Worm (Caenorhabditis elegans) whole organism, L4 larva: ENCODE measurements around the gene T22F7.4.

Experiments
- F10B5.3 ChIP-seq: sonication (generic microtip); optimal IDR thresholded peaks from 2 replicates; lab custom pipeline; 2016; ENCODE audit warnings: mild to moderate bottlenecking, missing genetic modification characterization, missing compliant biosample characterization
- F26F4.8 ChIP-seq: fragments of 200-800 bp; sonication (Bioruptor generic); conservative IDR thresholded peaks from 2 replicates; pipeline ENCODE4 v1.3.6; 2022; ENCODE audit warnings: missing genetic modification characterization, missing compliant biosample characterization
- F44E2.7 ChIP-seq: fragments of 200-800 bp; sonication (Bioruptor generic); IDR thresholded peaks from 2 replicates; pipeline ENCODE4 v2.1.2; 2022; ENCODE audit warnings: missing genetic modification characterization, missing compliant biosample characterization
- F49E8.2 ChIP-seq: sonication (generic microtip); optimal IDR thresholded peaks from 2 replicates; lab custom pipeline; 2016; ENCODE audit warnings: missing compliant biosample characterization, mild to moderate bottlenecking, missing genetic modification characterization, borderline replicate concordance
- R02D3.7 ChIP-seq: fragments of 150-350 bp; sonication (generic microtip); optimal IDR thresholded peaks from 3 replicates; lab custom pipeline; 2014; ENCODE audit warnings: missing biosample characterization, missing genetic modification characterization
- Y105C5A.15 ChIP-seq: fragments of 200-800 bp; sonication (Bioruptor generic); IDR thresholded peaks from 2 replicates; pipeline ENCODE4 v1.3.6; 2022; ENCODE audit warnings: missing genetic modification characterization, missing compliant biosample characterization
- Y48G9A.11 ChIP-seq: fragments of 200-800 bp; sonication (Bioruptor generic); IDR thresholded peaks from 2 replicates; pipeline ENCODE4 v1.3.6; 2022; ENCODE audit warnings: missing genetic modification reagents, missing genetic modification characterization, missing compliant biosample characterization
- ZK337.2 ChIP-seq: fragments of 200-800 bp; sonication (Bioruptor generic); IDR thresholded peaks from 2 replicates; pipeline ENCODE4 v1.3.6; 2022; ENCODE audit warnings: missing genetic modification reagents, missing genetic modification characterization, missing compliant biosample characterization
- aha-1 ChIP-seq: fragments of 150-350 bp; peaks from one replicate; lab custom pipeline; 2014; ENCODE audit warnings: missing biosample characterization, missing genetic modification characterization
- aly-2 ChIP-seq: sonication (generic microtip); optimal IDR thresholded peaks from 2 replicates; lab custom pipeline; 2018; ENCODE audit warnings: missing biosample characterization, missing genetic modification characterization
- ama-1 ChIP-seq: fragments of 150-350 bp; optimal IDR thresholded peaks from 2 replicates; lab custom pipeline; 2014; ENCODE audit warnings: inconsistent platforms, mixed read lengths
- ceh-20 ChIP-seq: fragments of 200-800 bp; sonication (Bioruptor generic); IDR thresholded peaks from 2 replicates; pipeline ENCODE4 v1.3.6; 2022; ENCODE audit warnings: missing genetic modification reagents, missing genetic modification characterization, missing compliant biosample characterization
- ceh-32 ChIP-seq: sonication (generic microtip); optimal IDR thresholded peaks from 2 replicates; lab custom pipeline; 2016; ENCODE audit warnings: mild to moderate bottlenecking, missing genetic modification characterization, missing compliant biosample characterization; ENCODE audit not compliant: poor library complexity
- ceh-44 ChIP-seq: fragments of 200-800 bp; sonication (Bioruptor generic); IDR thresholded peaks from 2 replicates; pipeline ENCODE4 v1.3.6; 2022; ENCODE audit warnings: missing genetic modification reagents, missing genetic modification characterization, missing compliant biosample characterization
- ceh-62 ChIP-seq: sonication (generic microtip); optimal IDR thresholded peaks from 2 replicates; lab custom pipeline; 2017; ENCODE audit warnings: missing biosample characterization, missing genetic modification characterization
- daf-19 ChIP-seq: fragments of 200-800 bp; sonication (Bioruptor generic); conservative IDR thresholded peaks from 2 replicates; pipeline ENCODE4 v1.3.6; 2022; ENCODE audit warnings: missing genetic modification characterization, missing compliant biosample characterization
- dmd-8 ChIP-seq: fragments of 200-800 bp; sonication (Bioruptor generic); IDR thresholded peaks from 2 replicates; pipeline ENCODE4 v1.3.6; 2022; ENCODE audit warnings: missing genetic modification characterization, missing compliant biosample characterization
- dpl-1 ChIP-seq: fragments of 150-350 bp; optimal IDR thresholded peaks from 2 replicates; lab custom pipeline; 2014; ENCODE audit warnings: missing biosample characterization, missing genetic modification reagents, missing genetic modification characterization
- egl-27 ChIP-seq: sonication (generic microtip); optimal IDR thresholded peaks from 3 replicates; lab custom pipeline; 2017; ENCODE audit warnings: missing biosample characterization, missing genetic modification reagents, missing genetic modification characterization
- egl-43 ChIP-seq: fragments of 200-800 bp; sonication (Bioruptor generic); IDR thresholded peaks from 2 replicates; pipeline ENCODE4 v1.3.6; 2022; ENCODE audit warnings: missing genetic modification reagents, missing genetic modification characterization, missing compliant biosample characterization
- fkh-10 ChIP-seq: fragments of 150-350 bp; optimal IDR thresholded peaks from 2 replicates; lab custom pipeline; 2014; ENCODE audit warnings: missing biosample characterization, missing genetic modification reagents, missing genetic modification characterization
- fos-1 ChIP-seq: fragments of 150-350 bp; optimal IDR thresholded peaks from 2 replicates; lab custom pipeline; 2014; ENCODE audit warnings: missing biosample characterization, missing genetic modification characterization
- gei-8 ChIP-seq: fragments of 200-800 bp; sonication (Bioruptor generic); optimal IDR thresholded peaks from 2 replicates; lab custom pipeline; 2018; ENCODE audit warnings: mild to moderate bottlenecking, missing genetic modification characterization, missing compliant biosample characterization
- hif-1 ChIP-seq, 2 experiments: sonication (generic microtip); optimal IDR thresholded peaks; 2 replicates each; lab custom pipeline; 2016 to 2017; ENCODE audit warnings: missing compliant biosample characterization in 2 of 2, missing genetic modification characterization in 2 of 2, missing genetic modification reagents in 2 of 2, missing genotype in 2 of 2, mild to moderate bottlenecking in 1 of 2
- hlh-11 ChIP-seq: fragments of 200-800 bp; sonication (Bioruptor generic); optimal IDR thresholded peaks from 2 replicates; lab custom pipeline; 2018; ENCODE audit warnings: mild to moderate bottlenecking, missing genetic modification characterization, missing compliant biosample characterization
- hlh-30 ChIP-seq: sonication (generic microtip); optimal IDR thresholded peaks from 2 replicates; lab custom pipeline; 2017; ENCODE audit warnings: antibody characterized with exemption, mild to moderate bottlenecking, missing genetic modification characterization, missing compliant biosample characterization; ENCODE audit not compliant: insufficient read depth
- hmg-1.1 ChIP-seq: fragments of 200-800 bp; sonication (Bioruptor generic); IDR thresholded peaks from 2 replicates; pipeline ENCODE4 v1.3.6; 2022; ENCODE audit warnings: missing genetic modification reagents, missing genetic modification characterization, missing compliant biosample characterization
- lin-15B ChIP-seq: fragments of 150-350 bp; sonication (generic microtip); optimal IDR thresholded peaks from 3 replicates; lab custom pipeline; 2014; ENCODE audit warnings: missing biosample characterization, missing genetic modification characterization
- lin-38 ChIP-seq: fragments of 200-800 bp; sonication (Bioruptor generic); IDR thresholded peaks from 2 replicates; pipeline ENCODE4 v1.3.6; 2022; ENCODE audit warnings: missing genetic modification reagents, missing genetic modification characterization, missing compliant biosample characterization
- lsy-2 ChIP-seq, 2 experiments: fragments of 150-350 bp in 1 of 2; sonication (generic microtip) in 1 of 2; optimal IDR thresholded peaks; 2 replicates each; lab custom pipeline; 2014 to 2017; ENCODE audit warnings: missing biosample characterization in 2 of 2, missing genetic modification characterization in 2 of 2
- madf-9 ChIP-seq: fragments of 200-800 bp; sonication (Bioruptor generic); conservative IDR thresholded peaks from 2 replicates; pipeline ENCODE4 v1.3.6; 2022; ENCODE audit warnings: missing genetic modification reagents, missing genetic modification characterization, missing compliant biosample characterization
- mdt-29 ChIP-seq: fragments of 200-800 bp; sonication (Bioruptor generic); IDR thresholded peaks from 2 replicates; pipeline ENCODE4 v1.3.6; 2022; ENCODE audit warnings: missing genetic modification reagents, missing genetic modification characterization, missing compliant biosample characterization
- mep-1 ChIP-seq: fragments of 150-350 bp; sonication (generic microtip); optimal IDR thresholded peaks from 3 replicates; lab custom pipeline; 2014; ENCODE audit warnings: missing biosample characterization, missing genetic modification characterization
- mes-2 ChIP-seq: sonication (generic microtip); optimal IDR thresholded peaks from 2 replicates; lab custom pipeline; 2016; ENCODE audit warnings: missing genotype, mild to moderate bottlenecking, missing genetic modification characterization, missing compliant biosample characterization; ENCODE audit not compliant: poor library complexity, severe bottlenecking
- nhr-111 ChIP-seq: fragments of 200-800 bp; sonication (Bioruptor generic); optimal IDR thresholded peaks from 2 replicates; lab custom pipeline; 2018; ENCODE audit warnings: mild to moderate bottlenecking, missing genetic modification characterization, missing compliant biosample characterization
- nhr-41 ChIP-seq: fragments of 200-800 bp; sonication (Bioruptor generic); IDR thresholded peaks from 2 replicates; pipeline ENCODE4 v1.3.6; 2022; ENCODE audit warnings: missing genetic modification reagents, missing genetic modification characterization, missing compliant biosample characterization
- nhr-42 ChIP-seq: fragments of 200-800 bp; sonication (Bioruptor generic); IDR thresholded peaks from 2 replicates; pipeline ENCODE4 v1.3.6; 2022; ENCODE audit warnings: missing genetic modification characterization, missing compliant biosample characterization
- nhr-48 ChIP-seq: sonication (generic microtip); optimal IDR thresholded peaks from 2 replicates; lab custom pipeline; 2016; ENCODE audit warnings: mild to moderate bottlenecking, missing genetic modification characterization, missing compliant biosample characterization
- nhr-6 ChIP-seq: fragments of 150-350 bp; optimal IDR thresholded peaks from 2 replicates; lab custom pipeline; 2014; ENCODE audit warnings: missing biosample characterization, missing genetic modification characterization
- nhr-77 ChIP-seq: fragments of 150-350 bp; optimal IDR thresholded peaks from 2 replicates; lab custom pipeline; 2014; ENCODE audit warnings: missing biosample characterization, missing genetic modification characterization
- saeg-2 ChIP-seq: fragments of 200-800 bp; sonication (Bioruptor generic); IDR thresholded peaks from 2 replicates; pipeline ENCODE4 v1.3.6; 2022; ENCODE audit warnings: missing genetic modification reagents, missing genetic modification characterization, missing compliant biosample characterization
- snpc-4 ChIP-seq: fragments of 150-350 bp; optimal IDR thresholded peaks from 2 replicates; lab custom pipeline; 2014; ENCODE audit warnings: missing biosample characterization, missing genetic modification characterization
- tag-97 ChIP-seq: fragments of 200-800 bp; sonication (Bioruptor generic); IDR thresholded peaks from 2 replicates; pipeline ENCODE4 v1.3.6; 2022; ENCODE audit warnings: missing genetic modification characterization, missing compliant biosample characterization
- tra-1 ChIP-seq: fragments of 200-800 bp; sonication (Bioruptor generic); IDR thresholded peaks from 2 replicates; pipeline ENCODE4 v1.3.6; 2022; ENCODE audit warnings: missing genetic modification reagents, missing genetic modification characterization, missing compliant biosample characterization
- unc-130 ChIP-seq: sonication (generic microtip); optimal IDR thresholded peaks from 2 replicates; lab custom pipeline; 2016; ENCODE audit warnings: missing genetic modification reagents, missing genetic modification characterization, missing compliant biosample characterization
- unc-62 ChIP-seq, 3 experiments: fragments of 150-350 bp in 1 of 3; sonication (generic microtip); optimal IDR thresholded peaks in 2 of 3; peaks in 1 of 3; 1 replicate in 1 of 3; 2 replicates in 2 of 3; lab custom pipeline; 2014 to 2017; ENCODE audit warnings: missing biosample characterization in 3 of 3, missing genetic modification characterization in 3 of 3, missing genetic modification reagents in 3 of 3, missing genotype in 1 of 3
- vab-7 ChIP-seq: fragments of 200-800 bp; sonication (Bioruptor generic); IDR thresholded peaks from 2 replicates; pipeline ENCODE4 v1.3.6; 2022; ENCODE audit warnings: missing genetic modification reagents, missing genetic modification characterization, missing compliant biosample characterization
- zip-2 ChIP-seq: fragments of 150-350 bp; optimal IDR thresholded peaks from 2 replicates; lab custom pipeline; 2014; ENCODE audit warnings: missing biosample characterization, missing genetic modification characterization
- ztf-7 ChIP-seq: fragments of 150-350 bp; optimal IDR thresholded peaks from 2 replicates; lab custom pipeline; 2014; ENCODE audit warnings: missing biosample characterization, missing genetic modification characterization

The T22F7.4 gene

DNA sequence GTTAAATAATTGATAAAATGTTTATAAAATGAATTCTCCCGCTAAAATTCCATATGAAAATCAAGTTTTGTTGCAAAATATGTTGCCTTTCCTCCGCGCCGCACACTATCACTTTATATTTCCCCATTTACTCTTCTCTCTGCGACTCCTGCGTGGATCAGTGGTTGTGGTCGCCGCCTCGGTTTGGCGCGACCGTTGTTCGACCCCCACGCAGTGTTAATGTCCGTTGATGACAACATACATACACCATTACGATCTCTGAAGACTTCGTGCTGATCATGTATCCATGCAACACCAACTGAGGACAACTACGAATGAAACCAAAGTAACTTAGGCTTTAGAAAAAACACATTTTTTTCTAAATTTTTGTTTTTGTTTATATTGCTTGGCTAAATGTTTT lies 24.1 kb downstream of the T22F7.4 start (continued):
- TF ChIP-seq F26F4.8 (GFP tag; lab: Robert Waterston, UW) (peak; percentile 96), mdt-29 (GFP tag; lab: Robert Waterston, UW) (peak; percentile 84), fos-1 (tag; lab: Kevin White, UChicago) (no peak), egl-27 (tag; lab: Kevin White, UChicago) (no peak), ceh-44 (peak; percentile 96), ceh-20 (GFP tag; lab: Robert Waterston, UW) (peak; percentile 87), zip-2 (peak; percentile 32), egl-43 (GFP tag; lab: Robert Waterston, UW) (peak; percentile 96), F44E2.7 (GFP tag; lab: Robert Waterston, UW) (peak; percentile 83; the same call in 1 of the 2 replicates), tag-97 (GFP tag; lab: Robert Waterston, UW) (no peak), nhr-41 (GFP tag; lab: Robert Waterston, UW) (peak; percentile 87), Y105C5A.15 (peak; percentile 90), snpc-4 (no peak), aha-1 (peak; percentile 93), ceh-62 (no peak), mes-2 (peak; percentile 90), nhr-42 (peak; percentile 92), gei-8 (GFP tag; lab: Kevin White, UChicago) (peak; percentile 70), tra-1 (GFP tag; lab: Robert Waterston, UW) (peak; percentile 84), nhr-111 (GFP tag; lab: Kevin White, UChicago) (peak; percentile 98), vab-7 (GFP tag; lab: Robert Waterston, UW) (peak; percentile 97), nhr-6 (peak; percentile 95), ama-1 (lab: Kevin White, UChicago) (no peak), aly-2 (tag; lab: Kevin White, UChicago) (peak; percentile 42), F10B5.3 (peak; percentile 80), nhr-77 (tag; lab: Kevin White, UChicago) (peak; percentile 68)
- TF ChIP-seq, all 104 proteins: peak for 74

DNA sequence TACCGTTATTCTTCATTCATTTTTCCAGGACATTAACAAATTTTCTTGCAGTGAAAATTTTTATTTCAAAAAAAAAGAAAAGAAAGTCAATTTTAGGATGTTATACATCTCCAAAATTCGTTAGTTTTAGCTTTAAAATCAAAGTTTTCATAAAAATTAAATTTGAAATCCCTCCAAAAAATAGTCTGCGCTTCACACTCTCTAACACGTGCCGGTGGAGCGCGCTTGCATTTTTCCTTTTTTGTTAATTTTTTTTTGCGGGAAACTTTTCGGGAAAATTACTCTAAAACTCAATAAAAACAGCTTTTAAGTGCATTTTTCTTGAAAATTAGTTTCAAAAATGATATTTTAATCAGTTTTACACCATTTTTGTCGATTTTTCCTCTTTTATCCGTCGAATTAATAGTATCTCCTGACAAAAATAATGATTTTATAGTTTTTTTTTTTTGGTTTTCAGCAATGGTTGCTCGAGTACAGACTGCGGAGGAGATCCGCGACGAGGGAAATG lies 35.6 kb downstream of the T22F7.4 start, which contains the start of gene unc-45:
Gene unc-45 (plus strand): TSS at position 458 of the 508 bp plus-strand sequence.
- TF ChIP-seq lsy-2 (tag; optimal IDR thresholded peaks at IDR 0.05; lab: Kevin White, UChicago) (peak in 1 of 2 experiments; percentile 58), ztf-7 (tag; lab: Kevin White, UChicago) (no peak), nhr-6 (peak; percentile 26), ama-1 (lab: Kevin White, UChicago) (no peak), saeg-2 (no peak), aha-1 (peak; percentile 14), unc-62 (GFP tag; optimal IDR thresholded peaks at IDR 0.05 in 1 of 2; lab: Kevin White, UChicago) (peak in 1 of 2 experiments; percentile 7), unc-62 (tag; optimal IDR thresholded peaks at IDR 0.05; lab: Kevin White, UChicago) (no peak), mes-2 (peak; percentile 46), mep-1 (tag; lab: Kevin White, UChicago) (peak; percentile 30), F49E8.2 (tag; lab: Kevin White, UChicago) (no peak), hlh-30 (tag; lab: Kevin White, UChicago) (peak; percentile 50), dpl-1 (GFP tag; lab: Kevin White, UChicago) (peak; percentile 88), F44E2.7 (GFP tag; lab: Robert Waterston, UW) (no peak), ZK337.2 (GFP tag; lab: Robert Waterston, UW) (no peak), lin-38 (GFP tag; lab: Robert Waterston, UW) (peak; percentile 92)

DNA sequence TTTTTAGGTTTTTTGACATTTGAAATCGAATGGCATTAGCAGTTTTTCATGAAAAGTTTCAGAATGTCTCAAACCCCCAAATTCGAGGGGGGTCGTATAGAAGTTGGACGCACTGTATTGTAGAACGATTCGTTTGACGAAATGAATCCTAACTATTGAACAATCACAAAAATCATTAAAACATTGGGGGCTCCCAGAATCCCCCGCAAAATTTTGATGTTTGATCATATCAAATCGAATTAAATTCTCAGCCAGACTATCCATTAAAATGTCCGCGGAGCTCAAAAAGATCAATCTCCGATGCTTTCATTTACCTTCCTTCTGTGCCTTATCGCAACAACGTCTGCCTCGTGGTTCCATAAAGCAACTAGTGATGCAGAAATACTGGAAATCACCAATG lies 38.3 kb downstream of the T22F7.4 start, which contains the start of gene F30H5.5:
Gene F30H5.5 (plus strand): TSS at position 301 of the 400 bp plus-strand sequence.
- TF ChIP-seq Y48G9A.11 (GFP tag; lab: Robert Waterston, UW) = no peak
- TF ChIP-seq daf-19 (GFP tag; lab: Robert Waterston, UW) = no peak
- no peak for TF ChIP-seq madf-9
- no peak for TF ChIP-seq hlh-11
- no peak for TF ChIP-seq R02D3.7 (tag; lab: Kevin White, UChicago)
- TF ChIP-seq lin-15B (tag; lab: Kevin White, UChicago) = no peak
- TF ChIP-seq nhr-48 (tag; lab: Kevin White, UChicago) = no peak
- no peak for TF ChIP-seq nhr-42
- no peak for TF ChIP-seq fkh-10
- no peak for TF ChIP-seq lin-38 (GFP tag; lab: Robert Waterston, UW)
- no peak for TF ChIP-seq unc-130
- no peak for TF ChIP-seq hif-1 (tag; optimal IDR thresholded peaks at IDR 0.05; lab: Kevin White, UChicago)
- TF ChIP-seq hmg-1.1 (GFP tag; lab: Robert Waterston, UW) = no peak
- no peak for TF ChIP-seq aly-2 (tag; lab: Kevin White, UChicago)
- no peak for TF ChIP-seq dmd-8 (GFP tag; lab: Robert Waterston, UW)
- TF ChIP-seq ceh-32 (tag; lab: Kevin White, UChicago) = no peak
- TF ChIP-seq egl-43 (GFP tag; lab: Robert Waterston, UW) = no peak
